Worm (Caenorhabditis elegans) whole organism, L2 larva: Measurements from ENCODE around the gene R02D5.7.
"Not testable (repeated sequence)": the region's sequence is repeated elsewhere in the genome, so short reads cannot be mapped to it uniquely, and the experiment has no call there.

ENCODE experiments used
- F13H6.1 ChIP-seq: sonication (generic microtip); optimal IDR thresholded peaks from 2 replicates; lab custom pipeline; 2016; ENCODE audit warnings: missing genetic modification characterization, missing compliant biosample characterization
- R02D3.7 ChIP-seq: fragments of 150-350 bp; optimal IDR thresholded peaks from 2 replicates; lab custom pipeline; 2014; ENCODE audit warnings: missing biosample characterization, missing genetic modification characterization
- ZK546.5 ChIP-seq: sonication (generic microtip); optimal IDR thresholded peaks from 2 replicates; lab custom pipeline; 2017; ENCODE audit warnings: missing biosample characterization, missing genetic modification characterization
- aly-2 ChIP-seq: fragments of 150-350 bp; optimal IDR thresholded peaks from 2 replicates; lab custom pipeline; 2014; ENCODE audit warnings: missing biosample characterization, missing genetic modification characterization
- blmp-1 ChIP-seq: sonication (generic microtip); optimal IDR thresholded peaks from 2 replicates; lab custom pipeline; 2017; ENCODE audit warnings: missing genetic modification characterization, mild to moderate bottlenecking, missing compliant biosample characterization, antibody characterized with exemption, moderate library complexity; ENCODE audit not compliant: insufficient read depth
- elt-1 ChIP-seq: fragments of 150-350 bp; optimal IDR thresholded peaks from 2 replicates; lab custom pipeline; 2014; ENCODE audit warnings: missing biosample characterization, missing genetic modification characterization
- elt-3 ChIP-seq: sonication (generic microtip); optimal IDR thresholded peaks from 2 replicates; lab custom pipeline; 2017; ENCODE audit warnings: missing biosample characterization, missing genetic modification characterization
- fos-1 ChIP-seq: fragments of 150-350 bp; optimal IDR thresholded peaks from 2 replicates; lab custom pipeline; 2014; ENCODE audit warnings: missing biosample characterization, missing genetic modification characterization
- gmeb-1 ChIP-seq: fragments of 150-350 bp; optimal IDR thresholded peaks from 2 replicates; lab custom pipeline; 2014; ENCODE audit warnings: missing biosample characterization, missing genetic modification characterization
- lin-39 ChIP-seq: fragments of 150-350 bp; optimal IDR thresholded peaks from 2 replicates; lab custom pipeline; 2014; ENCODE audit warnings: missing biosample characterization, missing genetic modification reagents, missing genetic modification characterization
- mab-5 ChIP-seq: fragments of 150-350 bp; optimal IDR thresholded peaks from 2 replicates; lab custom pipeline; 2014; ENCODE audit warnings: missing biosample characterization, missing genetic modification characterization
- mbf-1 ChIP-seq: sonication (generic microtip); optimal IDR thresholded peaks from 2 replicates; lab custom pipeline; 2017; ENCODE audit warnings: missing biosample characterization, missing genetic modification characterization
- nhr-10 ChIP-seq: sonication (generic microtip); optimal IDR thresholded peaks from 2 replicates; lab custom pipeline; 2017; ENCODE audit warnings: missing biosample characterization, missing genetic modification characterization
- nhr-129 ChIP-seq: fragments of 150-350 bp; optimal IDR thresholded peaks from 2 replicates; lab custom pipeline; 2014; ENCODE audit warnings: missing biosample characterization, missing genetic modification characterization
- nhr-21 ChIP-seq: fragments of 150-350 bp; optimal IDR thresholded peaks from 2 replicates; lab custom pipeline; 2014; ENCODE audit warnings: missing biosample characterization, missing genetic modification characterization
- nhr-237 ChIP-seq: fragments of 150-350 bp; optimal IDR thresholded peaks from 2 replicates; lab custom pipeline; 2014; ENCODE audit warnings: missing biosample characterization, missing genetic modification characterization
- nhr-6 ChIP-seq: fragments of 150-350 bp; optimal IDR thresholded peaks from 2 replicates; lab custom pipeline; 2014; ENCODE audit warnings: missing biosample characterization, missing genetic modification characterization
- nhr-77 ChIP-seq: fragments of 150-350 bp; optimal IDR thresholded peaks from 2 replicates; lab custom pipeline; 2014; ENCODE audit warnings: missing biosample characterization, missing genetic modification characterization
- peb-1 ChIP-seq: fragments of 150-350 bp; optimal IDR thresholded peaks from 2 replicates; lab custom pipeline; 2014; ENCODE audit warnings: missing biosample characterization, missing genetic modification characterization
- sem-4 ChIP-seq: fragments of 150-350 bp; optimal IDR thresholded peaks from 2 replicates; lab custom pipeline; 2014; ENCODE audit warnings: missing biosample characterization, missing genetic modification reagents, missing genetic modification characterization
- skn-1 ChIP-seq: sonication (generic microtip); optimal IDR thresholded peaks from 2 replicates; lab custom pipeline; 2017; ENCODE audit warnings: missing biosample characterization, missing genetic modification characterization
- sma-3 ChIP-seq: sonication (generic microtip); optimal IDR thresholded peaks from 2 replicates; lab custom pipeline; 2016; ENCODE audit warnings: missing genetic modification reagents, missing genetic modification characterization, missing compliant biosample characterization
- sma-9 ChIP-seq, 2 experiments: fragments of 150-350 bp in 1 of 2; sonication (generic microtip) in 1 of 2; optimal IDR thresholded peaks; 2 replicates each; lab custom pipeline; 2014 to 2016; ENCODE audit warnings: missing genetic modification characterization in 2 of 2, mild to moderate bottlenecking in 1 of 2, missing biosample characterization in 1 of 2, missing compliant biosample characterization in 1 of 2, missing genetic modification reagents in 1 of 2, moderate library complexity in 1 of 2
- snpc-4 ChIP-seq: fragments of 150-350 bp; optimal IDR thresholded peaks from 2 replicates; lab custom pipeline; 2014; ENCODE audit warnings: missing biosample characterization, missing genetic modification characterization
- unc-39 ChIP-seq: fragments of 150-350 bp; optimal IDR thresholded peaks from 2 replicates; lab custom pipeline; 2014; ENCODE audit warnings: missing biosample characterization, missing genetic modification characterization
- unc-62 ChIP-seq: fragments of 150-350 bp; optimal IDR thresholded peaks from 2 replicates; lab custom pipeline; 2014; ENCODE audit warnings: missing biosample characterization, missing genetic modification reagents, missing genetic modification characterization
- zag-1 ChIP-seq: fragments of 150-350 bp; optimal IDR thresholded peaks from 2 replicates; lab custom pipeline; 2014; ENCODE audit warnings: missing biosample characterization, missing genetic modification characterization
- ztf-1 ChIP-seq: fragments of 200-800 bp; sonication (Bioruptor generic); conservative IDR thresholded peaks from 2 replicates; pipeline ENCODE4 v1.3.6; 2022; ENCODE audit warnings: missing genetic modification characterization, missing compliant biosample characterization
- ztf-11 ChIP-seq: sonication (generic microtip); optimal IDR thresholded peaks from 2 replicates; lab custom pipeline; 2017; ENCODE audit warnings: missing biosample characterization, missing genetic modification characterization
- ztf-4 ChIP-seq: fragments of 150-350 bp; optimal IDR thresholded peaks from 2 replicates; lab custom pipeline; 2014; ENCODE audit warnings: missing biosample characterization, missing genetic modification characterization

The R02D5.7 gene

DNA sequence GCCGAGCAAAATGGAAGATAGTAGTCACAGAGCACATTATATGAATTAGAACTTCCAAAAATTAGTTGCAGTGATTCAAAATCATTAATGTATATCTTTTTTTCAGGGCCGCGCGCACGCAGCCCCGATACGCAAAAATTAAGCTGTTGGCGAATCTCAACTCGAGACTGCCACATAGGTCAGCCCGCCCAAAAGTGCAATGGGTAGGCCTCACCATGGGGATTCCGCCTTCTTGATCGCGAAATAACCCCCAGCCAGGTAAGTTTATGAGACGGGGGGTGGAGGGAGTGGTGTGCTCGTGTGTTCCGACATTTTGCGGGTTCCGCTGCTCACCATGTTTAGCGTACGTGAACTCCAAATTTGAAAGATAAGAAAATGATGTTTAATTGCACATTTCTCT, 18.2 kb downstream of the R02D5.7 start, which contains the start of gene F08H9.3:
TSS of gene F08H9.3 (minus strand) at position 252 of the 400 bp plus-strand sequence.
- peak; percentile 85 for TF ChIP-seq snpc-4 (tag; lab: Kevin White, UChicago)
- peak; percentile 9 for TF ChIP-seq gmeb-1 (tag; lab: Kevin White, UChicago)
- peak; percentile 39 for TF ChIP-seq sma-9 (GFP tag; optimal IDR thresholded peaks at IDR 0.05; lab: Kevin White, UChicago)
- TF ChIP-seq sma-9 (tag; optimal IDR thresholded peaks at IDR 0.05; lab: Kevin White, UChicago), result not testable (repeated sequence)

- no peak for TF ChIP-seq ztf-11 (tag; lab: Kevin White, UChicago)
- no peak for TF ChIP-seq lin-39 (tag; lab: Kevin White, UChicago)
- TF ChIP-seq, all 48 proteins: peak for 0
Observed at ce11 chrV:14462653-14463052, 18.6 kb downstream of the R02D5.7 start.

DNA sequence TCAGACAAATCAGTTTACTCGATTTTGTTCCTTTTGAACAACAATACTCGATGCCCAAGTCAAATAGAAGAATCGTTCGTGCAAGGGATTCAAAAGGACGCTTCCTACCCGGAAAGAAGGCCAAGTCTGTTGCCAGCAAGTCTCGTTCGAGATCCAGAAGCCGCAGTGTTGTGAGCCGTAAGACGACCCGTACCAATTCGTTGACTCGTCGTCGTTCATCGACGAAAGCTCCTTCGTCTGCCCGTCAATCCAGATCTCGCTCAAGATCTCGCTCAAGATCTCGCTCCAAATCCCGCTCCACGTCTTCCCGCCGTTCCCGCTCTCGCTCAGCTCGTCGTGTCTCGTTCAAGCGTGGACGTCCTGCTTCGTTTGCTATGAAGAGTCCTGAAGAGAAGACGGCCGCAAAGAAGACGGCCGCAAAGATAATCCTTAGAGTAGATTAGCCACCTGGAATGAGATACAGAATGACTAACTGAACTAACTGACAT, 20.6 kb downstream of the R02D5.7 start, which contains the start of gene F08H9.2:
TSS of gene F08H9.2 (plus strand) at position 51 of the 488 bp plus-strand sequence.
- TF ChIP-seq nhr-129 (no peak), unc-62 (GFP tag; lab: Kevin White, UChicago) (no peak), snpc-4 (tag; lab: Kevin White, UChicago) (no peak), nhr-21 (tag; lab: Kevin White, UChicago) (no peak), mab-5 (tag; lab: Kevin White, UChicago) (no peak), blmp-1 (tag; lab: Kevin White, UChicago) (no peak), sma-3 (GFP tag; lab: Kevin White, UChicago) (no peak), ZK546.5 (tag; lab: Kevin White, UChicago) (no peak)
- TF ChIP-seq, all 48 proteins: peak for 0

DNA sequence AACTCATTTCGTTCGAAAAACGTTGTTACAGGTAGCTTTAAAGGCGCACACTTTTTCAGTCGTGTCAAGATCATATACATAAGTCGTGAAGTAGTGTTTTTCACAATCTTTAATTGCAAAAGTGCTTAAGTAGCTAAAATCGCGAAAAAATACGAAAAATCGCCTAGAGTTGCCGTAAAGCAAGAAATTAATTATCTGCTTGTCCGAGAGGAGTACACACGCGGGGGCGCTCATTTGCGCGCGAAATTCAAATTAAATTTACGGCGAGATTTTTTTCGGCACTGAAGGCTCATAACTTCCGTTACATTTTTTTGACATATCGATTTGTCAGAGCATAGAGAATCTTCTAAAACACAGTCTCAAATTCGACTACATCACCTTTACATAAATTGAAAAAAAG, 21.2 kb downstream of the R02D5.7 start:
- TF ChIP-seq lin-39 (tag; lab: Kevin White, UChicago) (no peak), nhr-10 (tag; lab: Kevin White, UChicago) (no peak), ztf-11 (tag; lab: Kevin White, UChicago) (no peak), unc-62 (GFP tag; lab: Kevin White, UChicago) (no peak), peb-1 (no peak), elt-3 (tag; lab: Kevin White, UChicago) (no peak), F13H6.1 (tag; lab: Kevin White, UChicago) (no peak), nhr-237 (tag; lab: Kevin White, UChicago) (no peak), sma-3 (GFP tag; lab: Kevin White, UChicago) (no peak), mbf-1 (tag; lab: Kevin White, UChicago) (no peak), gmeb-1 (tag; lab: Kevin White, UChicago) (no peak), sem-4 (no peak), nhr-129 (no peak), mab-5 (tag; lab: Kevin White, UChicago) (no peak), skn-1 (tag; lab: Kevin White, UChicago) (no peak)

DNA sequence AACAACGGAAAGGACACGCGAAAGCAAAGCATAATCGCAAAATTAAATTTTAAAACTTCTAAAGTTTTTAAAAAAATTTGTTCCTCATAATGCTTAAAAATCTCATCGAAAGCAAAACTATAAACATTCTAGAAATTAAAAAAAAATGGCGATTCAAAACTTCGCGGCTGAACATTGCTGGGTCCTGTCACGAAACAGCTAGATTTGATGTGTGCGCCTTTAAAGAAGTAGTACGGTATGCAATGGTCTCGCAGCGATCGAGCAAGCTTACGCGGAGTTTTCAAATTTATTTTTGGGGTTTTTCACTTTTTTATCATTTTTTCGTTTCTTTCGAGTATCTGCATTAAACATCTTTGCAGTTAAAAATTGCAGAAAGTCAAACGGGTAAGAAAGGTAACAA, 24.2 kb downstream of the R02D5.7 start, which contains the start of gene coh-3:
TSS of gene coh-3 (plus strand) at position 353 of the 400 bp plus-strand sequence.
- TF ChIP-seq nhr-10 (tag; lab: Kevin White, UChicago) (no peak), unc-62 (GFP tag; lab: Kevin White, UChicago) (no peak), F13H6.1 (tag; lab: Kevin White, UChicago) (no peak), mbf-1 (tag; lab: Kevin White, UChicago) (no peak), nhr-77 (tag; lab: Kevin White, UChicago) (no peak), sem-4 (no peak), elt-1 (tag; lab: Kevin White, UChicago) (no peak), ztf-4 (tag; lab: Kevin White, UChicago) (no peak), ztf-1 (GFP tag; lab: Robert Waterston, UW) (no peak), aly-2 (tag; lab: Kevin White, UChicago) (no peak), fos-1 (tag; lab: Kevin White, UChicago) (no peak), nhr-129 (no peak), ztf-11 (tag; lab: Kevin White, UChicago) (no peak), elt-3 (tag; lab: Kevin White, UChicago) (no peak), R02D3.7 (tag; lab: Kevin White, UChicago) (no peak), peb-1 (no peak), nhr-6 (tag; lab: Kevin White, UChicago) (no peak), zag-1 (tag; lab: Kevin White, UChicago) (no peak), unc-39 (no peak)

ce11 chrV:14456626-14457025, 24.7 kb downstream of the R02D5.7 start, which contains the start of gene bmk-1:
bmk-1 (minus strand) TSS chrV:14456984.
- peak; percentile 70 for TF ChIP-seq gmeb-1 (tag; lab: Kevin White, UChicago)
- no peak for TF ChIP-seq ztf-11 (tag; lab: Kevin White, UChicago)
